Fruit fly (Drosophila melanogaster): ENCODE data around the gene CG34134.
A peak's percentile ranks its signal among the peaks of the same experiment; 100 is the strongest.

DNA sequence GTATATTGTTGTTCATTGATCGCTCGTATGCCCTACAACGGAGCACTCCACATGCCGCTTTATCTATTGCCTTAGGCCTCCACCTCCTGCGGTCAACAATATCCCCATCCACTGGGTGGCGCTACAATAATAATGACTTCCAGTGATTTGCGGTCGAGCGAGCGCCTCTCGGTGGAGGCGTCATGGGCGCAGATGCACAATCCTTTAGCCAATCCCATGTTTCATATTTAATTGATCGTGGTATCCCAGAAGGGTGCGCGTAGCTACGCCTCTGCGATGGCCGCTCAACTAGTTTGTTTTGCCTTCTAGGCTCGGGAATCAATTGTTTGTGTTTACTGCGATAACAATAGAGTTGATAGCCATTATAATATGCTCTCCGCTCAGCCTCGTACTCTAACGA lies 38.6 kb upstream of the CG34134 start:
- TF ChIP-seq EcR (GFP tag; optimal IDR thresholded peaks at IDR 0.05) = no peak
- no peak for TF ChIP-seq Pif1A (GFP tag; optimal IDR thresholded peaks at IDR 0.05)
- TF ChIP-seq CG8159 (tag; optimal IDR thresholded peaks at IDR 0.05) = no peak
- no peak for TF ChIP-seq D1 (tag; optimal IDR thresholded peaks at IDR 0.05)
- TF ChIP-seq CG12605 (GFP tag; IDR thresholded peaks at IDR 0.05) = peak; percentile 29
- no peak for TF ChIP-seq Pif1B (GFP tag; optimal IDR thresholded peaks at IDR 0.05)
- no peak for TF ChIP-seq CG14655 (GFP tag; optimal IDR thresholded peaks at IDR 0.05)
- no peak for TF ChIP-seq CG13204 (GFP tag; optimal IDR thresholded peaks at IDR 0.05)
- no peak for TF ChIP-seq CG34367 (tag; optimal IDR thresholded peaks at IDR 0.05)
- TF ChIP-seq CG32121 (GFP tag; IDR thresholded peaks at IDR 0.05) = peak; percentile 71
- peak; percentile 84 for TF ChIP-seq Ets98B (GFP tag; IDR thresholded peaks at IDR 0.05)
- no peak for TF ChIP-seq CG10348 (GFP tag; IDR thresholded peaks at IDR 0.05)
- TF ChIP-seq rn (GFP tag; IDR thresholded peaks at IDR 0.05) = no peak
- no peak for TF ChIP-seq CG9948 (tag; optimal IDR thresholded peaks at IDR 0.05)

Data from whole organism, pupa.